Worm (Caenorhabditis elegans): ENCODE results near the gene F13A7.14.

DNA sequence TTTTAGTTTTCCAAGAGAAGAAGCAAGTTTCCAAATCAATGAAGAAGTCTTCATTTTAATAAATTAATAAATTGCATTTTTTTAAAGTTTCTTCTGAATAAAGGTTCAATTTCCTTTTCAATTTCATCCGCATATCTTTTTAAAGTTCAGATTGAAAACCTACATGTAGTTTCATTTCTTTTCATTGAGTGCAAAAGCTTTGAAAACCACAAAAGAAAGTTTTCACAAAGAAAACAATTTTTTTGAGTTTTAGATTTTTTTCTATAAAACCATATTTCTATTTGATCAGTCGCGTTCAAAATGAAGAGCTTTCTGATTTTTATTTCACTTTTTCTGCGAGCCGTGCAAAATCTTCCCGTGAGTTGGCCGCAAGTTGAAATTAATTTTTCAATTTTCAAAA lies 44.0 kb downstream of the F13A7.14 start, which contains the start of gene T08G3.6:
- TF ChIP-seq tbx-2 (tag; optimal IDR thresholded peaks at IDR 0.05) (no peak), pqm-1 (tag; optimal IDR thresholded peaks at IDR 0.05) (no peak), ama-1 (optimal IDR thresholded peaks at IDR 0.05) (no peak), npax-4 (tag; optimal IDR thresholded peaks at IDR 0.05) (no peak), ceh-19 (GFP tag; optimal IDR thresholded peaks at IDR 0.05) (no peak), pat-9 (tag; optimal IDR thresholded peaks at IDR 0.05) (no peak), ztf-16 (tag; optimal IDR thresholded peaks at IDR 0.05) (no peak), fkh-6 (tag; optimal IDR thresholded peaks at IDR 0.05) (no peak), nhr-11 (tag; optimal IDR thresholded peaks at IDR 0.05) (no peak), eyg-1 (tag; optimal IDR thresholded peaks at IDR 0.05) (no peak), Y22D7AL.16 (tag; optimal IDR thresholded peaks at IDR 0.05) (no peak), sdc-2 (tag; optimal IDR thresholded peaks at IDR 0.05) (no peak)
